Fruit fly (Drosophila melanogaster): ENCODE data around the gene CG15628.
A peak's percentile ranks its signal among the peaks of the same experiment; 100 is the strongest.

Gene CG15628

DNA sequence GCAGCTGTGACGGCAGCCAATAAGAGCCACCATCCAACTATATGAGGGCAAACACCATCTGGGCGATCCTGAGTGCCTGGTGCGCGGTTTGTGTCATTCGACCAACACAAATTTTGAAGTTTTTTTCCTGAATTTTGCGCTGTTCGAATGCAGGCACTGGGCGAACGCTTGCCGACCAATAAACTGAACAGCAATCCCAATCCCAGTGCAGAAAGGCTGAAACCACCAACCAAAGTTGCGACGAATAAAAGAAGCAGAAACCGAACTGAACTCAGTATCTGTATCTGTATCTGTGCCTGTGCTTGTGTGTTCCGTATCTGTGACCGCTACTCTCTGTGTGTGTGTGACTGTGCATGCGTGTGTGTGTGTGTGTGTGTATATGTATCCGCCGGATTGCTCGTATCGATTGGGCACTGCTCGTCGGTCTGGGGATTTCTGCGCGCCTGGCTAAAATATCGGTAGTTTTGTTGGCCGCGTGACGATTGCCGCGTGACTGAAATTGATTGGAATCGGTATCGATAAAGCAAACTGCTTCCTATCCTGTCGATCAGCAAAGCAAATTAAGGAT, 10.0 kb upstream of the CG15628 start (continued):
- TF ChIP-seq nau (GFP tag; optimal IDR thresholded peaks at IDR 0.05) (peak; percentile 25), lab (GFP tag; optimal IDR thresholded peaks at IDR 0.05) (no peak), crp (GFP tag; optimal IDR thresholded peaks at IDR 0.05) (no peak), Mes4 (GFP tag; optimal IDR thresholded peaks at IDR 0.05) (no peak), CG7839 (tag; optimal IDR thresholded peaks at IDR 0.05) (no peak), peb (GFP tag; IDR thresholded peaks at IDR 0.05) (no peak), dmrt99B (tag; optimal IDR thresholded peaks at IDR 0.05) (no peak), lilli (GFP tag; optimal IDR thresholded peaks at IDR 0.05) (no peak), MTF-1 (GFP tag; optimal IDR thresholded peaks at IDR 0.05; ENCODE audit: borderline replicate concordance) (no peak), dati (GFP tag; IDR thresholded peaks at IDR 0.05) (no peak), Ets97D (GFP tag; optimal IDR thresholded peaks at IDR 0.05) (no peak), E2f1 (GFP tag; IDR thresholded peaks at IDR 0.05) (no peak), pum (GFP tag; optimal IDR thresholded peaks at IDR 0.05) (no peak), HHEX (GFP tag; optimal IDR thresholded peaks at IDR 0.05) (no peak), Drgx (GFP tag; IDR thresholded peaks at IDR 0.05) (peak; percentile 69), CG2116 (GFP tag; optimal IDR thresholded peaks at IDR 0.05) (no peak), Neu2 (GFP tag; optimal IDR thresholded peaks at IDR 0.05; ENCODE audit: borderline replicate concordance) (peak; percentile 69), Side (GFP tag; optimal IDR thresholded peaks at IDR 0.05) (no peak), CG30431 (GFP tag; optimal IDR thresholded peaks at IDR 0.05) (no peak), emc (GFP tag; optimal IDR thresholded peaks at IDR 0.05) (no peak), CG2712 (tag; optimal IDR thresholded peaks at IDR 0.05) (peak; percentile 30), Aef1 (GFP tag; IDR thresholded peaks at IDR 0.05) (no peak), CG4707 (GFP tag; optimal IDR thresholded peaks at IDR 0.05) (peak; percentile 17), sqz (GFP tag; optimal IDR thresholded peaks at IDR 0.05) (peak; percentile 84), CG9609 (GFP tag; optimal IDR thresholded peaks at IDR 0.05) (no peak), exex (tag; optimal IDR thresholded peaks at IDR 0.05) (peak; percentile 48), CTCF (GFP tag; optimal IDR thresholded peaks at IDR 0.05) (no peak), CG1233 (GFP tag; optimal IDR thresholded peaks at IDR 0.05) (no peak), ttk (GFP tag; IDR thresholded peaks at IDR 0.05) (no peak), bab2 (GFP tag; optimal IDR thresholded peaks at IDR 0.05) (no peak), vfl (GFP tag; optimal IDR thresholded peaks at IDR 0.05) (no peak), sim (GFP tag; IDR thresholded peaks at IDR 0.05) (no peak), Fer1 (GFP tag; optimal IDR thresholded peaks at IDR 0.05) (no peak), CG10462 (GFP tag; optimal IDR thresholded peaks at IDR 0.05) (no peak), kni (GFP tag; optimal IDR thresholded peaks at IDR 0.05) (peak; percentile 94), CG4854 (GFP tag; optimal IDR thresholded peaks at IDR 0.05) (no peak), ara (GFP tag; IDR thresholded peaks at IDR 0.05) (no peak), CG12769 (tag; optimal IDR thresholded peaks at IDR 0.05) (peak; percentile 99), Dbx (GFP tag; IDR thresholded peaks at IDR 0.05) (peak; percentile 43; the same call in 1 of the 3 replicates), CG16863 (GFP tag; optimal IDR thresholded peaks at IDR 0.05) (no peak), Ets65A (GFP tag) (no peak), HmgD (GFP tag; optimal IDR thresholded peaks at IDR 0.05) (peak; percentile 93), Hand (GFP tag; optimal IDR thresholded peaks at IDR 0.05) (no peak), CoRest (tag; optimal IDR thresholded peaks at IDR 0.05) (no peak), zf30C (GFP tag; optimal IDR thresholded peaks at IDR 0.05) (no peak), H15 (GFP tag; IDR thresholded peaks at IDR 0.05) (no peak), CG4730 (GFP tag; IDR thresholded peaks at IDR 0.05) (no peak), Awh (GFP tag; IDR thresholded peaks at IDR 0.05) (0 out of 2 replicates have a peak, but pooled peaks have one; percentile 15), her (GFP tag; optimal IDR thresholded peaks at IDR 0.05) (peak; percentile 50), CG30020 (tag; optimal IDR thresholded peaks at IDR 0.05) (no peak), scrt (GFP tag; optimal IDR thresholded peaks at IDR 0.05) (peak; percentile 57), CG9817 (tag; optimal IDR thresholded peaks at IDR 0.05) (no peak)
